Worm (Caenorhabditis elegans) whole organism, L2 larva: ENCODE measurements around the gene C17F4.11.

ENCODE experiments used
- alr-1 ChIP-seq: fragments of 150-350 bp; optimal IDR thresholded peaks from 2 replicates; lab custom pipeline; 2014; ENCODE audit warnings: missing biosample characterization, missing genetic modification characterization
- aly-2 ChIP-seq: fragments of 150-350 bp; optimal IDR thresholded peaks from 2 replicates; lab custom pipeline; 2014; ENCODE audit warnings: missing biosample characterization, missing genetic modification characterization

DNA sequence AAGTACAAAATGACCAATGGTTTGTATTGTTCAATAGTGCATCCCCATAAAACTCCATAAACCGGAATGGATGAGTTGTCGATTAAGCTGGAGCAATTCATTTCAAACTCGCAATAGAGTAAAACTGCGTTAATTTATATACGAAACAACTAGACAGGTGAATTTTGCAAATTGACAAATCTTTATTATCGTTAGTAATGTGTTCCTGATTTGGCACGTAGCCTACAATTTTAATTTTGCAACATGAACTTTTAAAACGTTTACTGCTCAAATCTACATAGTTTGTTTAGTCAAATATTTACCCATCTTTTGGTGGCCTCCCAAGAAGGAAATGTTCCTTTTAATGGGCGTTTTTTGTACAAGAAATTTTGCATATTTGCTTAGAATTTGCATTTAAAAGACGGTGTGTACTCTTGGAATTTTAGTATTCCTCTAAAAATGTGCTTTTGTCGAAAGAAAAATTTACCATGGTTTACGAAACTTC lies at the start of gene C17F4.11, which contains the start of gene srz-67:
- no peak for TF ChIP-seq aly-2 (tag; lab: Kevin White, UChicago)
- TF ChIP-seq alr-1 (tag; lab: Kevin White, UChicago), result no peak
